Worm (Caenorhabditis elegans): ENCODE results near the gene T15B7.14.

T15B7.14 gene

DNA sequence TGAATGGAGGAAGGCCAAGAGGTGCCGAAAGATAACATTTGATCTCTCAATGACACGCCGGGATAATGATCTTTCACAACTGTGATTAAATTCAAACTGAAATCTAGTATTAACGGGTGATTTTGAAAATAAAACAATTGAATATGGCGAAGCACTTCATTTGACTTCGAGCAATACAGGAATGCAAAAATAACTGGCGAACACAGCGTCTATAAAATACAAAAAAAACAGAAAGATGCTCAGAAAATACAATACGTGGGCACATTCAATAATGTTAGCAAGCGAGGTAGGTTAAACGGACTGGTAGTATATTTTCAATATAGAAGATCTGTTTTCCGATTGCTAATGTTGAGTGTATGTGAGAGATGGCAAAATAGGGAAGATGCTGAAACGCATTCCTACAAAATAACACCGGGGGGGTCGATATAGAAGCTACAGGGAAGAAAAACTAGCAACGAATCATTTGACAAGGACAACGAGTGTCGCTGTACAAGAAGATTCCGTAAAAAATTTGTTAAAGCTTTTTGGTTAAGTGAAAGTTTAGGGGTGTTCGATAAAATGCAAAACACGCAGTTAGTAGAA lies 52.0 kb downstream of the T15B7.14 start (continued):
- TF ChIP-seq snpc-4 (GFP tag; optimal IDR thresholded peaks at IDR 0.05): peak; percentile 60
- TF ChIP-seq snpc-4 (tag; optimal IDR thresholded peaks at IDR 0.05): peak in 1 of 4 experiments; percentile 44
- peak; percentile 65 for TF ChIP-seq ekl-4 (GFP tag; IDR thresholded peaks at IDR 0.05)
- no peak for TF ChIP-seq rec-8 (tag; optimal IDR thresholded peaks at IDR 0.05)
- no peak for TF ChIP-seq Y67H2A.10 (GFP tag; conservative IDR thresholded peaks at IDR 0.05)
- peak; percentile 75 for TF ChIP-seq tlf-1 (GFP tag; optimal IDR thresholded peaks at IDR 0.05)
- no peak for TF ChIP-seq somi-1 (GFP tag; optimal IDR thresholded peaks at IDR 0.05)
- TF ChIP-seq akir-1 (GFP tag; optimal IDR thresholded peaks at IDR 0.05): no peak
- peak; percentile 79 for TF ChIP-seq madf-6 (GFP tag; IDR thresholded peaks at IDR 0.05)
- no peak for TF ChIP-seq let-607 (tag; optimal IDR thresholded peaks at IDR 0.05)
- TF ChIP-seq attf-3 (GFP tag; conservative IDR thresholded peaks at IDR 0.05): no peak
- no peak for TF ChIP-seq ztf-28 (GFP tag; IDR thresholded peaks at IDR 0.05)
- no peak for TF ChIP-seq pha-4 (tag; optimal IDR thresholded peaks at IDR 0.05)
- TF ChIP-seq dpff-1 (tag; optimal IDR thresholded peaks at IDR 0.05): no peak
- no peak for TF ChIP-seq nhr-27 (tag; optimal IDR thresholded peaks at IDR 0.05)
- TF ChIP-seq lin-35 (GFP tag; optimal IDR thresholded peaks at IDR 0.05): no peak
- TF ChIP-seq nhr-80 (tag; optimal IDR thresholded peaks at IDR 0.05): no peak
- TF ChIP-seq lsy-27 (tag; optimal IDR thresholded peaks at IDR 0.05; ENCODE audit: borderline replicate concordance, insufficient read depth): no peak
- TF ChIP-seq lin-54 (GFP tag; optimal IDR thresholded peaks at IDR 0.05): peak; percentile 46
- no peak for TF ChIP-seq ztf-26 (tag; optimal IDR thresholded peaks at IDR 0.05)
- peak; percentile 25 for TF ChIP-seq repo-1 (tag; optimal IDR thresholded peaks at IDR 0.05)
- no peak for TF ChIP-seq efl-1 (GFP tag; optimal IDR thresholded peaks at IDR 0.05)
- no peak for TF ChIP-seq ceh-91 (GFP tag; IDR thresholded peaks at IDR 0.05)
- TF ChIP-seq lin-40 (tag; optimal IDR thresholded peaks at IDR 0.05): no peak
- no peak for TF ChIP-seq nhr-120 (GFP tag; IDR thresholded peaks at IDR 0.05)
- TF ChIP-seq ets-4 (GFP tag; optimal IDR thresholded peaks at IDR 0.05): no peak
- no peak for TF ChIP-seq ceh-58 (GFP tag; IDR thresholded peaks at IDR 0.05)
- no peak for TF ChIP-seq T26A5.8 (tag; optimal IDR thresholded peaks at IDR 0.05)
- no peak for TF ChIP-seq rpc-1 (optimal IDR thresholded peaks at IDR 0.05)
- TF ChIP-seq rpc-1 (tag; optimal IDR thresholded peaks at IDR 0.05): no peak
- peak; percentile 70; the same call in 1 of the 2 replicates for TF ChIP-seq madf-3 (GFP tag; IDR thresholded peaks at IDR 0.05)
- TF ChIP-seq mxl-1 (tag; optimal IDR thresholded peaks at IDR 0.05): peak; percentile 39
- no peak for TF ChIP-seq aptf-2 (GFP tag; conservative IDR thresholded peaks at IDR 0.05)
- peak; percentile 81; the same call in 1 of the 2 replicates for TF ChIP-seq lin-26 (GFP tag; IDR thresholded peaks at IDR 0.05)
- TF ChIP-seq hmg-1.2 (GFP tag; IDR thresholded peaks at IDR 0.05): peak; percentile 39
- peak; percentile 32 for TF ChIP-seq hrde-1 (tag; optimal IDR thresholded peaks at IDR 0.05; ENCODE audit: borderline replicate concordance)
- no peak for TF ChIP-seq ama-1 (optimal IDR thresholded peaks at IDR 0.05)
- TF ChIP-seq ama-1 (GFP tag; optimal IDR thresholded peaks at IDR 0.05): peak in 1 of 2 experiments; percentile 69
- TF ChIP-seq C06A6.2 (GFP tag; conservative IDR thresholded peaks at IDR 0.05): no peak
- TF ChIP-seq aptf-3 (GFP tag; IDR thresholded peaks at IDR 0.05): 0 out of 2 replicates have a peak, but pooled peaks have one; percentile 49
- TF ChIP-seq nhr-179 (tag; optimal IDR thresholded peaks at IDR 0.05): no peak
- TF ChIP-seq tbp1 (GFP tag; optimal IDR thresholded peaks at IDR 0.05): peak; percentile 32
- no peak for TF ChIP-seq zim-3 (tag; optimal IDR thresholded peaks at IDR 0.05)
- no peak for TF ChIP-seq snpc-3.4 (tag; optimal IDR thresholded peaks at IDR 0.05)
- no peak for TF ChIP-seq hlh-26 (GFP tag; conservative IDR thresholded peaks at IDR 0.05)
- TF ChIP-seq K12H6.12 (tag; optimal IDR thresholded peaks at IDR 0.05): no peak
- TF ChIP-seq F39B2.1 (GFP tag; IDR thresholded peaks at IDR 0.05): no peak
- TF ChIP-seq madf-10 (tag; optimal IDR thresholded peaks at IDR 0.05): no peak
- TF ChIP-seq T07F8.4 (tag; optimal IDR thresholded peaks at IDR 0.05): no peak

Data from whole organism, young adult.